Worm (Caenorhabditis elegans) whole organism, L1 larva: ENCODE results near the gene T19D12.4.

ENCODE experiments used
- efl-1 ChIP-seq, 4 experiments: fragments of 150-350 bp; optimal IDR thresholded peaks in 3 of 4; peaks in 1 of 4; 1 replicate in 1 of 4; 2 replicates in 3 of 4; lab custom pipeline; 2014; ENCODE audit warnings: missing biosample characterization in 2 of 4, missing genetic modification characterization in 2 of 4, missing genetic modification reagents in 2 of 4
- nhr-76 ChIP-seq: sonication (generic microtip); optimal IDR thresholded peaks from 2 replicates; lab custom pipeline; 2017; ENCODE audit warnings: missing biosample characterization, missing genetic modification characterization
- skn-1 ChIP-seq: fragments of 150-350 bp; optimal IDR thresholded peaks from 2 replicates; lab custom pipeline; 2014; ENCODE audit warnings: missing biosample characterization, missing genetic modification characterization

DNA sequence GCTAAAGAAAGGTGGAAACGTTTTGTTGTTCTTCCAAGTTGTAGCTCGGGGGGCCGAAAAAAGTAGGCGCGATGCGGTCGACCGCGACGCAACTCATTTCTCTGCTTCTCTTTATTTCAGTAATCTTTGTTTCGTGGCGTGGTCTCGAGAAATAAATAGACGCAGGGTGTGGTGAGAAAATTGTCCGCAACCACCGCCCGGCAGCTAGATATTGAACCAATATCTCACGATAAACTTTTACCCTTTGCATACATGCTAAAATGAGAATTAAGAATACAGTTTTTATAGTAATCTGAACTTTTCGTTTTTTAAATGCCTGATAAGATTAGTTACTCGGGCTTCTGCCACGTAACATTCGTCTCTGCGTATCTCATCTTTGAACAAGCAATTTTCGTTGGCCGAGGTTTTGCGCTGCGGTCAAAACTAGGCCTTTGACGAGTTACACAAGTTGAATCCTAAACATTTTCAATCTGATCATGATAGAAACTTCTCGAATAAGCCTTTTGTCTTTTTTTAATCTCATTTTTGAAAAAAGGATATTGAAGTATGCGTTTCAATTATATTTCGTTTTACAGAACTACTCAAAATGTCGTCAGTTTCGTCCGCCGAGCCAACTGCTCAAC lies 52.9 kb downstream of the T19D12.4 start, which contains the start of gene gyf-1:
- TF ChIP-seq skn-1 (tag; lab: Kevin White, UChicago) (no peak), nhr-76 (tag; lab: Kevin White, UChicago) (no peak), efl-1 (optimal IDR thresholded peaks at IDR 0.05; lab: Kevin White, UChicago) (peak; percentile 36 to 38), efl-1 (GFP tag; optimal IDR thresholded peaks at IDR 0.05 in 1 of 2; lab: Kevin White, UChicago) (peak; percentile 13 to 29)
